Fruit fly (Drosophila melanogaster) Kc167 (cell line): ENCODE measurements around the gene CG7742.

ENCODE experiments used
- Myc ChIP-seq: fragments of >200 bp; optimal IDR thresholded peaks from 2 replicates; lab custom pipeline; 2017; ENCODE audit warnings: missing external identifiers
- Sin3A ChIP-seq: fragments of >200 bp; optimal IDR thresholded peaks from 2 replicates; lab custom pipeline; 2018; ENCODE audit warnings: missing external identifiers
- h ChIP-seq: fragments of >200 bp; optimal IDR thresholded peaks from 3 replicates; lab custom pipeline; 2018; ENCODE audit warnings: missing external identifiers
- psq ChIP-seq: fragments of >200 bp; optimal IDR thresholded peaks from 2 replicates; lab custom pipeline; 2017; ENCODE audit warnings: missing external identifiers
- ttk ChIP-seq: sonication (Bioruptor generic); optimal IDR thresholded peaks from 2 replicates; lab custom pipeline; 2017; ENCODE audit warnings: missing external identifiers

dm6 chr2L:5231437-5231836, 16.6 kb upstream of the CG7742 start:
- TF ChIP-seq ttk (lab: Kevin White, UChicago) (no peak), h (lab: Kevin White, UChicago) (no peak), Sin3A (no peak), Myc (no peak), psq (lab: Kevin White, UChicago) (no peak)
